Worm (Caenorhabditis elegans) whole organism, L1 larva: ENCODE measurements around the gene ced-5.

Experiments
- ama-1 ChIP-seq: fragments of 150-350 bp; optimal IDR thresholded peaks from 2 replicates; lab custom pipeline; 2014
- blmp-1 ChIP-seq: fragments of 150-350 bp; optimal IDR thresholded peaks from 2 replicates; lab custom pipeline; 2014; ENCODE audit warnings: missing biosample characterization, missing genetic modification characterization
- ceh-82 ChIP-seq, 3 experiments: fragments of 150-350 bp in 1 of 3; sonication (generic microtip) in 2 of 3; optimal IDR thresholded peaks; 2 replicates each; lab custom pipeline; 2014 to 2017; ENCODE audit warnings: missing biosample characterization in 3 of 3, missing genetic modification characterization in 3 of 3
- egl-27 ChIP-seq, 2 experiments: fragments of 150-350 bp in 1 of 2; sonication (generic microtip); optimal IDR thresholded peaks; 3 replicates each; lab custom pipeline; 2017 to 2018; ENCODE audit warnings: missing biosample characterization in 2 of 2, missing genetic modification characterization in 2 of 2, missing genetic modification reagents in 2 of 2
- grh-1 ChIP-seq: fragments of 200-800 bp; sonication (Bioruptor generic); IDR thresholded peaks from 2 replicates; pipeline ENCODE4 v1.3.6; 2022; ENCODE audit warnings: missing genetic modification reagents, missing genetic modification characterization, missing compliant biosample characterization
- lin-13 ChIP-seq: fragments of 150-350 bp; optimal IDR thresholded peaks from 2 replicates; lab custom pipeline; 2014; ENCODE audit warnings: missing biosample characterization, missing genetic modification reagents, missing genetic modification characterization
- lir-3 ChIP-seq: sonication (generic microtip); optimal IDR thresholded peaks from 2 replicates; lab custom pipeline; 2016; ENCODE audit warnings: mild to moderate bottlenecking, missing genetic modification characterization, moderate library complexity, missing compliant biosample characterization; ENCODE audit not compliant: poor library complexity
- mef-2 ChIP-seq: fragments of 150-350 bp; optimal IDR thresholded peaks from 2 replicates; lab custom pipeline; 2014; ENCODE audit warnings: missing biosample characterization, missing genetic modification characterization
- nhr-11 ChIP-seq: fragments of 150-350 bp; optimal IDR thresholded peaks from 2 replicates; lab custom pipeline; 2014; ENCODE audit warnings: missing biosample characterization, missing genetic modification characterization
- nhr-77 ChIP-seq: fragments of 150-350 bp; optimal IDR thresholded peaks from 2 replicates; lab custom pipeline; 2014; ENCODE audit warnings: missing biosample characterization, missing genetic modification characterization
- snpc-4 ChIP-seq: fragments of 150-350 bp; optimal IDR thresholded peaks from 2 replicates; lab custom pipeline; 2014; ENCODE audit warnings: missing biosample characterization, missing genetic modification characterization
- tbx-2 ChIP-seq: sonication (generic microtip); optimal IDR thresholded peaks from 2 replicates; lab custom pipeline; 2016; ENCODE audit warnings: missing genetic modification characterization, missing compliant biosample characterization
- ztf-11 ChIP-seq, 2 experiments: sonication (generic microtip); optimal IDR thresholded peaks; 2 replicates each; lab custom pipeline; 2016 to 2017; ENCODE audit warnings: missing genetic modification characterization in 2 of 2, missing biosample characterization in 1 of 2, missing compliant biosample characterization in 1 of 2
- ztf-4 ChIP-seq: fragments of 150-350 bp; optimal IDR thresholded peaks from 2 replicates; lab custom pipeline; 2014; ENCODE audit warnings: missing biosample characterization, missing genetic modification characterization

DNA sequence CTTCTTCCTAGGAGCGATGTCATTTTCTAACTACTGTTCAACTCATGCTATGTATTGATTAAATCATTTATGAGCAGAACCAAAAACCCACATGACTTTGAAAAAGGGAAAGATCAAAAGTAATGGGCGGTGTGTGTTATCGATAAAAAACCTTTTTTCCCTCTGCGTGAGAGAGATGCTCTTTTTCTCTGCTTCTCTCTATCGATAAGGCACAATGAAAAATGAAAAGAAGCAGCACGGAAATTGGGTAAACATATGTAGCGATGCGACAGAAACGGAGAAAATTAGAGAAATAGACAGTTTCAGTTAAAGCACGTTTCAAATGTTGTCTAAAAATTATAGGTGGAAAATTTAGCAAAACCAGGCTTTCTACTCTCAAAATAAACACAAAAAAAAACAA is 18.4 kb downstream of the ced-5 start:
- TF ChIP-seq mef-2 (peak; percentile 10), nhr-11 (tag; lab: Kevin White, UChicago) (no peak), ceh-82 (tag; optimal IDR thresholded peaks at IDR 0.05; lab: Kevin White, UChicago) (no peak), nhr-77 (tag; lab: Kevin White, UChicago) (peak; percentile 68), snpc-4 (no peak), ztf-11 (tag; optimal IDR thresholded peaks at IDR 0.05; lab: Kevin White, UChicago) (no peak), lin-13 (GFP tag; lab: Kevin White, UChicago) (no peak), ama-1 (peak; percentile 8), blmp-1 (no peak), egl-27 (tag; optimal IDR thresholded peaks at IDR 0.05; lab: Kevin White, UChicago) (no peak), ztf-4 (peak; percentile 23), grh-1 (GFP tag; lab: Robert Waterston, UW) (no peak), tbx-2 (tag; lab: Kevin White, UChicago) (no peak), lir-3 (no peak)
